Worm (Caenorhabditis elegans) whole organism, mixed stage, embryonic: ENCODE measurements around the gene ced-8.

Experiments used
- ceh-39 ChIP-seq: fragments of 150-350 bp; optimal IDR thresholded peaks from 2 replicates; lab custom pipeline; 2014; ENCODE audit warnings: missing biosample characterization, missing genetic modification characterization
- nhr-237 ChIP-seq: fragments of 150-350 bp; optimal IDR thresholded peaks from 2 replicates; lab custom pipeline; 2014; ENCODE audit warnings: missing biosample characterization, missing genetic modification characterization
- nhr-76 ChIP-seq: sonication (generic microtip); optimal IDR thresholded peaks from 2 replicates; lab custom pipeline; 2017; ENCODE audit warnings: missing biosample characterization, missing genetic modification characterization
- unc-39 ChIP-seq: fragments of 150-350 bp; optimal IDR thresholded peaks from 2 replicates; lab custom pipeline; 2014; ENCODE audit warnings: missing biosample characterization, missing genetic modification characterization

DNA sequence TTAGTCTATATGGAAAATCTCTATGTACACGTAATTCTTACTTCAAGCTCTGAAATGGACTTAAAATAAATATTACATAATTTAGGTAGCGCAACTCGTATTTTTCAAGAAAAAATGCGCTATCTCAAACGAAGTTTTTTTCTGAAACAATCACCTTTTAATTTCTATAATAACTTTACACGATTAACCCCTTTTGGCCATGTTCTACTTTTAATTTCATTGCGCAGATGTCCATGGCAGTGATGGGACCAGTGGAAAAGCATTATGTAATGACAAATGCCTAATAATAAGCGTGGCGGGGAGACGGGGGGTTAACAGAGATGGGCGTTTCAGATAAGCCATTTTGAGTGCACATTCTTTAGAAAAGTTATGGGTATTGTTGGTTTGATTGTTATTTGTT, 25.2 kb downstream of the ced-8 start:
- TF ChIP-seq unc-39 (tag; lab: Kevin White, UChicago) (no peak), nhr-237 (tag; lab: Kevin White, UChicago) (no peak), nhr-76 (tag; lab: Kevin White, UChicago) (no peak), ceh-39 (no peak)
